Fruit fly (Drosophila melanogaster) whole organism, wandering third instar larva: ENCODE measurements around the gene CG7695.
A peak's percentile ranks its signal among the peaks of the same experiment; 100 is the strongest.

Experiments
- Abd-B ChIP-seq: fragments of >200 bp; optimal IDR thresholded peaks from 2 replicates; lab custom pipeline; 2017; ENCODE audit warnings: missing biosample characterization, missing genetic modification characterization
- CG9705 ChIP-seq: fragments of 200-800 bp; sonication (Bioruptor generic); optimal IDR thresholded peaks from 2 replicates; lab custom pipeline; 2018; ENCODE audit warnings: missing biosample characterization, mild to moderate bottlenecking, missing genetic modification characterization
- CrebA ChIP-seq: fragments of 200-800 bp; sonication (Bioruptor generic); optimal IDR thresholded peaks from 2 replicates; lab custom pipeline; 2016; ENCODE audit warnings: missing biosample characterization, mild to moderate bottlenecking, missing genetic modification characterization, borderline replicate concordance
- Dfd ChIP-seq: fragments of >200 bp; optimal IDR thresholded peaks from 2 replicates; lab custom pipeline; 2017; ENCODE audit warnings: missing biosample characterization, missing genetic modification characterization
- Dif ChIP-seq: fragments of 200-275, 200-300 bp; sonication (Bioruptor generic); optimal IDR thresholded peaks from 2 replicates; lab custom pipeline; 2018; ENCODE audit warnings: missing biosample characterization, missing genetic modification characterization; ENCODE audit not compliant: partially characterized antibody
- GATAd ChIP-seq: sonication (Bioruptor generic); optimal IDR thresholded peaks from 2 replicates; lab custom pipeline; 2016; ENCODE audit warnings: missing biosample characterization, missing genetic modification characterization
- HLH106 ChIP-seq: fragments of 200-800 bp; optimal IDR thresholded peaks from 3 replicates; lab custom pipeline; 2019; ENCODE audit warnings: missing biosample characterization, mild to moderate bottlenecking, missing genetic modification characterization, moderate library complexity
- Hnf4 ChIP-seq: fragments of 200-800 bp; sonication (Bioruptor generic); optimal IDR thresholded peaks from 2 replicates; lab custom pipeline; 2016; ENCODE audit warnings: missing biosample characterization, mild to moderate bottlenecking, missing genetic modification characterization
- Hr78 ChIP-seq: fragments of >200 bp; optimal IDR thresholded peaks from 2 replicates; lab custom pipeline; 2017; ENCODE audit warnings: missing biosample characterization, missing genetic modification characterization
- Hr83 ChIP-seq: fragments of 200-300 bp; sonication (Bioruptor generic); optimal IDR thresholded peaks from 2 replicates; lab custom pipeline; 2016; ENCODE audit warnings: missing biosample characterization, mild to moderate bottlenecking, missing genetic modification characterization, moderate library complexity; ENCODE audit not compliant: poor library complexity, severe bottlenecking
- Jra ChIP-seq: sonication (Bioruptor generic); optimal IDR thresholded peaks from 2 replicates; lab custom pipeline; 2016; ENCODE audit warnings: missing biosample characterization, missing genetic modification characterization
- Mio ChIP-seq: sonication (Bioruptor generic); optimal IDR thresholded peaks from 2 replicates; lab custom pipeline; 2016; ENCODE audit warnings: missing biosample characterization, missing genetic modification characterization
- Myc ChIP-seq: fragments of >200 bp; optimal IDR thresholded peaks from 2 replicates; lab custom pipeline; 2017
- N ChIP-seq: fragments of >200 bp; optimal IDR thresholded peaks from 2 replicates; lab custom pipeline; 2018; ENCODE audit warnings: missing biosample characterization, missing external identifiers, missing genetic modification characterization
- OdsH ChIP-seq: fragments of 200-800 bp; sonication (Bioruptor generic); optimal IDR thresholded peaks from 2 replicates; lab custom pipeline; 2016; ENCODE audit warnings: missing biosample characterization, mild to moderate bottlenecking, missing genetic modification characterization
- Rel ChIP-seq, 2 experiments: fragments of 200-800 bp; sonication (Bioruptor generic) in 1 of 2; optimal IDR thresholded peaks; 2 replicates in 1 of 2; 3 replicates in 1 of 2; lab custom pipeline; 2016 to 2019; ENCODE audit warnings: mild to moderate bottlenecking in 2 of 2, missing biosample characterization in 2 of 2, missing genetic modification characterization in 2 of 2, moderate library complexity in 1 of 2
- Sp1 ChIP-seq: fragments of 200-800 bp; sonication (Bioruptor generic); optimal IDR thresholded peaks from 3 replicates; lab custom pipeline; 2019; ENCODE audit warnings: missing biosample characterization, mild to moderate bottlenecking, missing genetic modification characterization, moderate library complexity
- Vsx2 ChIP-seq: fragments of 200-300, 225-300 bp; sonication (Bioruptor generic); optimal IDR thresholded peaks from 2 replicates; lab custom pipeline; 2018; ENCODE audit warnings: missing biosample characterization, missing genetic modification characterization; ENCODE audit not compliant: partially characterized antibody
- brk ChIP-seq: fragments of 200-800 bp; sonication (Bioruptor generic); optimal IDR thresholded peaks from 2 replicates; lab custom pipeline; 2016; ENCODE audit warnings: missing biosample characterization, mild to moderate bottlenecking, missing genetic modification characterization
- dl ChIP-seq, 2 experiments: fragments of 175-275, 200-275 bp in 1 of 2; fragments of 200-275 bp in 1 of 2; sonication (Bioruptor generic); optimal IDR thresholded peaks; lab custom pipeline; 2018; ENCODE audit warnings: mild to moderate bottlenecking in 2 of 2, missing biosample characterization in 2 of 2, missing genetic modification characterization in 2 of 2, moderate library complexity in 2 of 2; ENCODE audit not compliant: partially characterized antibody in 2 of 2, insufficient read depth in 1 of 2
- dmrt93B ChIP-seq: fragments of 200-800 bp; sonication (Bioruptor generic); optimal IDR thresholded peaks from 2 replicates; lab custom pipeline; 2018; ENCODE audit warnings: missing biosample characterization, mild to moderate bottlenecking, missing genetic modification characterization
- dsf ChIP-seq: sonication (Bioruptor generic); optimal IDR thresholded peaks from 2 replicates; lab custom pipeline; 2016; ENCODE audit warnings: missing biosample characterization, missing genetic modification characterization, borderline replicate concordance
- ey ChIP-seq: fragments of 200-800 bp; sonication (Bioruptor generic); optimal IDR thresholded peaks from 2 replicates; lab custom pipeline; 2016; ENCODE audit warnings: missing biosample characterization, missing genetic modification characterization
- foxo ChIP-seq, 2 experiments: fragments of 200-800 bp; sonication (Bioruptor generic); optimal IDR thresholded peaks; 2 replicates in 1 of 2; 3 replicates in 1 of 2; lab custom pipeline; 2016 to 2017; ENCODE audit warnings: missing biosample characterization in 2 of 2, missing genetic modification characterization in 2 of 2
- fru ChIP-seq: fragments of 200-800 bp; sonication (Bioruptor generic); optimal IDR thresholded peaks from 3 replicates; lab custom pipeline; 2016; ENCODE audit warnings: missing biosample characterization, mild to moderate bottlenecking, missing genetic modification characterization
- h ChIP-seq: fragments of 200-800 bp; sonication (Bioruptor generic); optimal IDR thresholded peaks from 3 replicates; lab custom pipeline; 2016; ENCODE audit warnings: missing biosample characterization, mild to moderate bottlenecking, missing genetic modification characterization
- jim ChIP-seq: fragments of 175-275, 200-325 bp; sonication (Bioruptor generic); optimal IDR thresholded peaks from 2 replicates; lab custom pipeline; 2016; ENCODE audit warnings: missing biosample characterization, mild to moderate bottlenecking, missing genetic modification characterization
- lola ChIP-seq: fragments of >200 bp; optimal IDR thresholded peaks from 2 replicates; lab custom pipeline; 2017; ENCODE audit warnings: missing biosample characterization, missing genetic modification characterization
- pan ChIP-seq: fragments of >200 bp; optimal IDR thresholded peaks from 2 replicates; lab custom pipeline; 2017
- rgr ChIP-seq: fragments of 200-800 bp; sonication (Bioruptor generic); optimal IDR thresholded peaks from 3 replicates; lab custom pipeline; 2016; ENCODE audit warnings: missing biosample characterization, mild to moderate bottlenecking, missing genetic modification characterization
- sage ChIP-seq: fragments of 200-800 bp; sonication (Bioruptor generic); optimal IDR thresholded peaks from 2 replicates; lab custom pipeline; 2016; ENCODE audit warnings: missing biosample characterization, mild to moderate bottlenecking, missing genetic modification characterization
- sv ChIP-seq: fragments of 200-800 bp; sonication (Bioruptor generic); optimal IDR thresholded peaks from 3 replicates; lab custom pipeline; 2016; ENCODE audit warnings: missing biosample characterization, missing genetic modification characterization
- tai ChIP-seq: sonication (Bioruptor generic); optimal IDR thresholded peaks from 2 replicates; lab custom pipeline; 2016; ENCODE audit warnings: missing biosample characterization, missing genetic modification characterization
- usp ChIP-seq: fragments of >200 bp; optimal IDR thresholded peaks from 2 replicates; lab custom pipeline; 2017; ENCODE audit warnings: missing biosample characterization, missing genetic modification characterization
- woc ChIP-seq: sonication (Bioruptor generic); optimal IDR thresholded peaks from 2 replicates; lab custom pipeline; 2016; ENCODE audit warnings: missing biosample characterization, mild to moderate bottlenecking, missing genetic modification characterization

The CG7695 gene

dm6 chr3R:18582236-18582635 is 35.1 kb downstream of the CG7695 start:
- TF ChIP-seq Jra (no peak), sage (no peak), sv (no peak), Mio (GFP tag; lab: Kevin White, UChicago) (no peak), Abd-B (no peak), Hr83 (GFP tag; lab: Kevin White, UChicago) (no peak), h (GFP tag; lab: Kevin White, UChicago) (peak; percentile 49), usp (GFP tag; lab: Kevin White, UChicago) (no peak), Dif (GFP tag; lab: Kevin White, UChicago) (no peak), tai (GFP tag; lab: Kevin White, UChicago) (no peak), Rel (GFP tag; optimal IDR thresholded peaks at IDR 0.05; lab: Kevin White, UChicago) (no peak), Rel (tag; optimal IDR thresholded peaks at IDR 0.05; lab: Kevin White, UChicago) (no peak), pan (lab: Kevin White, UChicago) (no peak), Vsx2 (GFP tag; lab: Kevin White, UChicago) (no peak), Myc (lab: Kevin White, UChicago) (no peak), lola (GFP tag; lab: Kevin White, UChicago) (no peak), HLH106 (tag; lab: Kevin White, UChicago) (no peak), Hr78 (no peak), dsf (GFP tag; lab: Kevin White, UChicago) (no peak), dmrt93B (GFP tag; lab: Kevin White, UChicago) (no peak), Hnf4 (peak; percentile 24), GATAd (GFP tag; lab: Kevin White, UChicago) (no peak), N (GFP tag; lab: Kevin White, UChicago) (no peak), jim (no peak), woc (GFP tag; lab: Kevin White, UChicago) (no peak), Sp1 (no peak), CG9705 (GFP tag; lab: Kevin White, UChicago) (no peak), ey (GFP tag; lab: Kevin White, UChicago) (no peak), rgr (GFP tag; lab: Kevin White, UChicago) (peak; percentile 46), CrebA (GFP tag; lab: Kevin White, UChicago) (no peak), brk (GFP tag; lab: Kevin White, UChicago) (no peak), foxo (GFP tag; optimal IDR thresholded peaks at IDR 0.05; lab: Kevin White, UChicago) (no peak), OdsH (GFP tag; lab: Kevin White, UChicago) (peak; percentile 7), dl (GFP tag; optimal IDR thresholded peaks at IDR 0.05; lab: Kevin White, UChicago; ENCODE audit: insufficient read depth in 1 of 2, partially characterized antibody in 2 of 2) (no peak)

dm6 chr3R:18580979-18581378 is 36.3 kb downstream of the CG7695 start:
- TF ChIP-seq Rel (GFP tag; optimal IDR thresholded peaks at IDR 0.05; lab: Kevin White, UChicago) (no peak), Rel (tag; optimal IDR thresholded peaks at IDR 0.05; lab: Kevin White, UChicago) (peak; percentile 29), sv (no peak), Dfd (GFP tag; lab: Kevin White, UChicago) (no peak), CG9705 (GFP tag; lab: Kevin White, UChicago) (no peak)

- TF ChIP-seq fru (GFP tag; lab: Kevin White, UChicago) = peak; percentile 13
- TF ChIP-seq Vsx2 (GFP tag; lab: Kevin White, UChicago) = no peak
- TF ChIP-seq Rel (GFP tag; optimal IDR thresholded peaks at IDR 0.05; lab: Kevin White, UChicago) = no peak
- peak; percentile 91 for TF ChIP-seq Rel (tag; optimal IDR thresholded peaks at IDR 0.05; lab: Kevin White, UChicago)
Measured at dm6 chr3R:18577739-18578417, 39.4 kb downstream of the CG7695 start.
